Worm (Caenorhabditis elegans) whole organism, midembryonic: ENCODE results near the gene C42D8.9.

Experiments used
- T22C8.4 ChIP-seq: fragments of 200-800 bp; sonication (Bioruptor generic); IDR thresholded peaks from 2 replicates; pipeline ENCODE4 v1.3.6; 2022; ENCODE audit warnings: missing genetic modification characterization, missing compliant biosample characterization
- cog-1 ChIP-seq: sonication (generic microtip); optimal IDR thresholded peaks from 2 replicates; lab custom pipeline; 2016; ENCODE audit warnings: missing genetic modification characterization, missing compliant biosample characterization
- flt-1 ChIP-seq: fragments of 200-800 bp; sonication (Bioruptor generic); IDR thresholded peaks from 2 replicates; pipeline ENCODE4 v1.3.6; 2022; ENCODE audit warnings: missing genetic modification characterization, missing compliant biosample characterization
- klf-2 ChIP-seq: fragments of 200-800 bp; sonication (Bioruptor generic); conservative IDR thresholded peaks from 2 replicates; pipeline ENCODE4 v1.3.6; 2022; ENCODE audit warnings: missing genetic modification reagents, missing genetic modification characterization, missing compliant biosample characterization
- med-1 ChIP-seq: sonication (generic microtip); optimal IDR thresholded peaks from 2 replicates; lab custom pipeline; 2017; ENCODE audit warnings: missing genetic modification characterization, mild to moderate bottlenecking, missing compliant biosample characterization, antibody characterized with exemption, missing genetic modification reagents; ENCODE audit not compliant: insufficient read depth
- tab-1 ChIP-seq: fragments of 200-800 bp; sonication (Bioruptor generic); IDR thresholded peaks from 2 replicates; pipeline ENCODE4 v1.3.6; 2022; ENCODE audit warnings: missing genetic modification characterization, missing compliant biosample characterization
- ztf-23 ChIP-seq: fragments of 200-800 bp; sonication (Bioruptor generic); IDR thresholded peaks from 2 replicates; pipeline ENCODE4 v1.3.6; 2022; ENCODE audit warnings: missing genetic modification reagents, missing genetic modification characterization, missing compliant biosample characterization

DNA sequence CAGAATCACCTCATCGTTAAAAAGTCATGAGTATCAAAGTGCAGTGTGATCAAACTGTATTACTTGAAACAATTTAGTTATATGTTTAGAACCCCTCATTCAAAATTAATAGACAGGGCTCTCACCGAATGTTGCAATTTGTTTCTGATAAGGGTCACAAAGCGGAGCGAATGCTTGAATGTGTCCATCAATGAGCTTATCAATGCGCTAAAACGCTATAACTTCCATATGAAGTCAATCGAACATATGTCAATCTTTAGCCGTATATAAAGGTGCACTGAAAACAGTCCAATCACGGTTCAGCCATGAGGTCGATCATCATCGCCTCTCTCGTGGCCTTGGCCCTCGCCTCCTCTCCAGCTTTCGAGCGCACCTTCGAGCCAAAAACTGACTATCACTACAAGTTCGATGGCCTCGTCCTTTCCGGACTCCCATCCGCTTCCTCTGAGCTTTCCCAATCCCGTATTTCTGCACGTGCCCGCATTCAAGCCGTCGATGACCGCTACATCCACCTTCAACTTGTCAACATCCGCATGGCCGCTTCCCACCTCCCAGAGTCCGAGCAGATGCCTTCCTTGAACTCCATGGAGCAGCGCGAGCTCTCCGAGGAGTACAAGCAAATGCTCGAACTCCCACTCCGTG lies 6.0 kb downstream of the C42D8.9 start, which contains the start of gene vit-2:
- no peak for TF ChIP-seq tab-1 (GFP tag; lab: Robert Waterston, UW)
- no peak for TF ChIP-seq cog-1 (tag; lab: Kevin White, UChicago)
- no peak for TF ChIP-seq T22C8.4
- no peak for TF ChIP-seq klf-2 (GFP tag; lab: Robert Waterston, UW)
- no peak for TF ChIP-seq ztf-23 (GFP tag; lab: Robert Waterston, UW)
- TF ChIP-seq med-1 (GFP tag; lab: Kevin White, UChicago): no peak
- TF ChIP-seq flt-1 (GFP tag; lab: Robert Waterston, UW): no peak
